Fruit fly (Drosophila melanogaster) whole organism, embryonic: ENCODE measurements around the gene CNMaR.

Experiments
- Adf1 ChIP-seq: fragments of 200-800 bp; sonication (Bioruptor generic); IDR thresholded peaks from 2 replicates; pipeline ENCODE4 v1.3.6; 2022; ENCODE audit warnings: missing biosample characterization, missing genetic modification characterization
- C15 ChIP-seq: fragments of 200-800 bp; sonication (Bioruptor generic); IDR thresholded peaks from 3 replicates; pipeline ENCODE4 v1.3.6; 2022; ENCODE audit warnings: missing biosample characterization, missing genetic modification characterization
- CG1024 ChIP-seq: fragments of 200-800 bp; sonication (Bioruptor generic); IDR thresholded peaks from 2 replicates; pipeline ENCODE4 v1.3.6; 2022; ENCODE audit warnings: missing biosample characterization, missing genetic modification characterization
- CG10979 ChIP-seq: fragments of 200-800 bp; sonication (Bioruptor generic); optimal IDR thresholded peaks from 2 replicates; lab custom pipeline; 2018; ENCODE audit warnings: missing biosample characterization, mild to moderate bottlenecking, missing genetic modification characterization, moderate library complexity
- CG12071 ChIP-seq: fragments of 200-800 bp; sonication (Bioruptor generic); optimal IDR thresholded peaks from 3 replicates; lab custom pipeline; 2018; ENCODE audit warnings: missing biosample characterization, mild to moderate bottlenecking, missing genetic modification characterization
- CG13424 ChIP-seq: fragments of 200-800 bp; sonication (Bioruptor generic); optimal IDR thresholded peaks from 2 replicates; lab custom pipeline; 2019; ENCODE audit warnings: missing biosample characterization, mild to moderate bottlenecking, missing genetic modification characterization, moderate library complexity
- CG1529 ChIP-seq: fragments of 200-800 bp; sonication (Bioruptor generic); optimal IDR thresholded peaks from 3 replicates; lab custom pipeline; 2018; ENCODE audit warnings: missing biosample characterization, missing genetic modification characterization
- CG15696 ChIP-seq: fragments of 200-800 bp; sonication (Bioruptor generic); optimal IDR thresholded peaks from 2 replicates; lab custom pipeline; 2019; ENCODE audit warnings: missing biosample characterization, mild to moderate bottlenecking, missing genetic modification characterization, moderate library complexity
- CG17912 ChIP-seq: fragments of 200-800 bp; sonication (Bioruptor generic); optimal IDR thresholded peaks from 2 replicates; lab custom pipeline; 2018; ENCODE audit warnings: missing biosample characterization, mild to moderate bottlenecking, missing genetic modification characterization
- CG18011 ChIP-seq: fragments of 200-800 bp; sonication (Bioruptor generic); optimal IDR thresholded peaks from 2 replicates; lab custom pipeline; 2017; ENCODE audit warnings: missing biosample characterization, missing genetic modification characterization, mild to moderate bottlenecking, moderate library complexity, missing genotype
- CG18262 ChIP-seq: fragments of 200-800 bp; optimal IDR thresholded peaks from 3 replicates; lab custom pipeline; 2019; ENCODE audit warnings: missing biosample characterization, mild to moderate bottlenecking, missing genetic modification characterization, moderate library complexity
- CG2120 ChIP-seq: fragments of 200-800 bp; sonication (Bioruptor generic); optimal IDR thresholded peaks from 3 replicates; lab custom pipeline; 2016; ENCODE audit warnings: missing biosample characterization, missing genetic modification characterization
- CG33213 ChIP-seq: fragments of 200-800 bp; sonication (Bioruptor generic); optimal IDR thresholded peaks from 3 replicates; lab custom pipeline; 2016; ENCODE audit warnings: missing biosample characterization, missing genetic modification characterization
- CG7928 ChIP-seq: fragments of 200-800 bp; sonication (Bioruptor generic); optimal IDR thresholded peaks from 2 replicates; lab custom pipeline; 2017; ENCODE audit warnings: missing biosample characterization, mild to moderate bottlenecking, missing genetic modification characterization
- CG9437 ChIP-seq: fragments of 200-800 bp; sonication (Bioruptor generic); optimal IDR thresholded peaks from 2 replicates; lab custom pipeline; 2018; ENCODE audit warnings: missing biosample characterization, mild to moderate bottlenecking, missing genetic modification characterization
- CG9797 ChIP-seq: fragments of 200-800 bp; sonication (Bioruptor generic); optimal IDR thresholded peaks from 3 replicates; lab custom pipeline; 2018; ENCODE audit warnings: missing biosample characterization, mild to moderate bottlenecking, missing genetic modification characterization
- CTCF ChIP-seq: fragments of 200-800 bp; sonication (Bioruptor generic); optimal IDR thresholded peaks from 2 replicates; lab custom pipeline; 2017; ENCODE audit warnings: missing biosample characterization, mild to moderate bottlenecking, missing genetic modification characterization, moderate library complexity
- CrebB ChIP-seq: fragments of 200-800 bp; sonication (Bioruptor generic); optimal IDR thresholded peaks from 3 replicates; lab custom pipeline; 2018; ENCODE audit warnings: missing biosample characterization, mild to moderate bottlenecking, missing genetic modification characterization
- Deaf1 ChIP-seq: fragments of 200-800 bp; optimal IDR thresholded peaks from 3 replicates; lab custom pipeline; 2019; ENCODE audit warnings: missing biosample characterization, mild to moderate bottlenecking, missing genetic modification characterization, moderate library complexity
- Doc2 ChIP-seq: fragments of 200-800 bp; sonication (Bioruptor generic); IDR thresholded peaks from 2 replicates; pipeline ENCODE4 v1.3.6; 2022; ENCODE audit warnings: missing biosample characterization, missing genetic modification characterization
- Hand ChIP-seq: fragments of 200-800 bp; sonication (Bioruptor generic); optimal IDR thresholded peaks from 2 replicates; lab custom pipeline; 2017; ENCODE audit warnings: mild to moderate bottlenecking, missing biosample characterization, missing genetic modification reagents, missing genetic modification characterization
- HmgD ChIP-seq: fragments of 200-800 bp; sonication (Bioruptor generic); optimal IDR thresholded peaks from 3 replicates; lab custom pipeline; 2016; ENCODE audit warnings: missing biosample characterization, missing genetic modification characterization
- Lpt ChIP-seq: fragments of >200 bp; optimal IDR thresholded peaks from 2 replicates; lab custom pipeline; 2018; ENCODE audit warnings: missing biosample characterization, missing genetic modification characterization
- Oli ChIP-seq: fragments of 200-800 bp; sonication (Bioruptor generic); optimal IDR thresholded peaks from 2 replicates; lab custom pipeline; 2018; ENCODE audit warnings: missing biosample characterization, mild to moderate bottlenecking, missing genetic modification characterization, moderate library complexity
- Sox102F ChIP-seq: fragments of 200-800 bp; sonication (Bioruptor generic); optimal IDR thresholded peaks from 2 replicates; lab custom pipeline; 2018; ENCODE audit warnings: missing biosample characterization, mild to moderate bottlenecking, missing genetic modification characterization, moderate library complexity
- Sry-δ ChIP-seq: fragments of 200-800 bp; sonication (Bioruptor generic); optimal IDR thresholded peaks from 2 replicates; lab custom pipeline; 2016; ENCODE audit warnings: missing biosample characterization, missing genetic modification characterization
- Stat92E ChIP-seq, 3 experiments: fragments of >200 bp in 2 of 3; fragments of 200-800 bp in 1 of 3; sonication (Bioruptor generic) in 1 of 3; optimal IDR thresholded peaks; 2 replicates each; lab custom pipeline; 2017 to 2019; ENCODE audit warnings: missing biosample characterization in 3 of 3, missing genetic modification characterization in 3 of 3, mild to moderate bottlenecking in 1 of 3, moderate library complexity in 1 of 3
- Xbp1 ChIP-seq: fragments of 200-800 bp; sonication (Bioruptor generic); optimal IDR thresholded peaks from 3 replicates; lab custom pipeline; 2016; ENCODE audit warnings: missing biosample characterization, mild to moderate bottlenecking, missing genetic modification characterization
- abd-A ChIP-seq: fragments of 200-800 bp; sonication (Bioruptor generic); optimal IDR thresholded peaks from 3 replicates; lab custom pipeline; 2019; ENCODE audit warnings: missing biosample characterization, mild to moderate bottlenecking, missing genetic modification characterization, moderate library complexity
- ci ChIP-seq: fragments of 200-800 bp; sonication (Bioruptor generic); IDR thresholded peaks from 3 replicates; pipeline ENCODE4 v1.3.6; 2022; ENCODE audit warnings: missing biosample characterization, missing genetic modification characterization
- dan ChIP-seq: fragments of 200-800 bp; sonication (Bioruptor generic); IDR thresholded peaks from 2 replicates; pipeline ENCODE4 v1.3.6; 2022; ENCODE audit warnings: missing biosample characterization, missing genetic modification characterization
- disco-r ChIP-seq: fragments of 200-800 bp; sonication (Bioruptor generic); optimal IDR thresholded peaks from 2 replicates; lab custom pipeline; 2016; ENCODE audit warnings: missing biosample characterization, missing genetic modification characterization
- en ChIP-seq: fragments of 200-800 bp; sonication (Bioruptor generic); optimal IDR thresholded peaks from 2 replicates; lab custom pipeline; 2016; ENCODE audit warnings: missing biosample characterization, missing genetic modification characterization
- fru ChIP-seq: fragments of >200 bp; optimal IDR thresholded peaks from 2 replicates; lab custom pipeline; 2017
- hb ChIP-seq: fragments of 200-800 bp; sonication (Bioruptor generic); IDR thresholded peaks from 3 replicates; pipeline ENCODE4 v1.3.6; 2022; ENCODE audit warnings: missing biosample characterization, missing genetic modification characterization; ENCODE audit not compliant: partially characterized antibody
- jing ChIP-seq: fragments of 200-800 bp; sonication (Bioruptor generic); optimal IDR thresholded peaks from 2 replicates; lab custom pipeline; 2018; ENCODE audit warnings: missing biosample characterization, mild to moderate bottlenecking, missing genetic modification characterization
- nerfin-2 ChIP-seq: fragments of 200-800 bp; sonication (Bioruptor generic); IDR thresholded peaks from 2 replicates; pipeline ENCODE4 v1.3.6; 2022; ENCODE audit warnings: missing biosample characterization, missing genetic modification characterization; ENCODE audit not compliant: partially characterized antibody
- org-1 ChIP-seq: fragments of 200-800 bp; sonication (Bioruptor generic); optimal IDR thresholded peaks from 2 replicates; lab custom pipeline; 2017; ENCODE audit warnings: missing biosample characterization, missing genetic modification characterization
- otp ChIP-seq: fragments of 200-800 bp; sonication (Bioruptor generic); IDR thresholded peaks from 3 replicates; pipeline ENCODE4, ENCODE4 v1.3.6; 2022; ENCODE audit warnings: missing biosample characterization, missing genetic modification characterization
- p53 ChIP-seq: fragments of 200-800 bp; sonication (Bioruptor generic); optimal IDR thresholded peaks from 2 replicates; lab custom pipeline; 2016; ENCODE audit warnings: missing biosample characterization, missing genetic modification characterization
- ranshi ChIP-seq: fragments of 200-800 bp; sonication (Bioruptor generic); IDR thresholded peaks from 2 replicates; pipeline ENCODE4 v1.3.6; 2022; ENCODE audit warnings: missing biosample characterization, missing genetic modification characterization
- repo ChIP-seq: fragments of 200-800 bp; sonication (Bioruptor generic); optimal IDR thresholded peaks from 2 replicates; lab custom pipeline; 2016; ENCODE audit warnings: missing biosample characterization, missing genetic modification characterization
- row ChIP-seq: fragments of 200-800 bp; sonication (Bioruptor generic); IDR thresholded peaks from 3 replicates; pipeline ENCODE4 v1.3.6; 2022; ENCODE audit warnings: missing biosample characterization, missing genetic modification characterization
- sc ChIP-seq, 3 experiments: fragments of >200 bp in 2 of 3; fragments of 200-800 bp in 1 of 3; sonication (Bioruptor generic) in 1 of 3; optimal IDR thresholded peaks; 2 replicates in 2 of 3; 3 replicates in 1 of 3; lab custom pipeline; 2017; ENCODE audit warnings: mild to moderate bottlenecking in 1 of 3, missing biosample characterization in 1 of 3, missing genetic modification characterization in 1 of 3, missing genetic modification reagents in 1 of 3
- ssp ChIP-seq: fragments of 200-800 bp; sonication (Bioruptor generic); IDR thresholded peaks from 2 replicates; pipeline ENCODE4 v1.3.6; 2022; ENCODE audit warnings: missing biosample characterization, missing genetic modification characterization
- tgo ChIP-seq: fragments of 200-800 bp; sonication (Bioruptor generic); IDR thresholded peaks from 3 replicates; pipeline ENCODE4 v1.3.6; 2022; ENCODE audit warnings: missing biosample characterization, missing genetic modification characterization
- twi ChIP-seq: fragments of 200-800 bp; optimal IDR thresholded peaks from 2 replicates; lab custom pipeline; 2019; ENCODE audit warnings: missing biosample characterization, mild to moderate bottlenecking, missing genetic modification characterization, moderate library complexity
- vfl ChIP-seq: fragments of 200-800 bp; sonication (Bioruptor generic); optimal IDR thresholded peaks from 2 replicates; lab custom pipeline; 2016; ENCODE audit warnings: missing biosample characterization, missing genetic modification characterization
- wek ChIP-seq: fragments of 200-800 bp; sonication (Bioruptor generic); optimal IDR thresholded peaks from 3 replicates; lab custom pipeline; 2018; ENCODE audit warnings: missing biosample characterization, mild to moderate bottlenecking, missing genetic modification characterization, moderate library complexity
- wor ChIP-seq: fragments of 200-800 bp; sonication (Bioruptor generic); IDR thresholded peaks from 2 replicates; pipeline ENCODE4 v1.3.6; 2022; ENCODE audit warnings: missing biosample characterization, missing genetic modification characterization
- zf30C ChIP-seq: fragments of 200-800 bp; sonication (Bioruptor generic); optimal IDR thresholded peaks from 3 replicates; lab custom pipeline; 2018; ENCODE audit warnings: missing biosample characterization, mild to moderate bottlenecking, missing genetic modification characterization

The CNMaR gene

DNA sequence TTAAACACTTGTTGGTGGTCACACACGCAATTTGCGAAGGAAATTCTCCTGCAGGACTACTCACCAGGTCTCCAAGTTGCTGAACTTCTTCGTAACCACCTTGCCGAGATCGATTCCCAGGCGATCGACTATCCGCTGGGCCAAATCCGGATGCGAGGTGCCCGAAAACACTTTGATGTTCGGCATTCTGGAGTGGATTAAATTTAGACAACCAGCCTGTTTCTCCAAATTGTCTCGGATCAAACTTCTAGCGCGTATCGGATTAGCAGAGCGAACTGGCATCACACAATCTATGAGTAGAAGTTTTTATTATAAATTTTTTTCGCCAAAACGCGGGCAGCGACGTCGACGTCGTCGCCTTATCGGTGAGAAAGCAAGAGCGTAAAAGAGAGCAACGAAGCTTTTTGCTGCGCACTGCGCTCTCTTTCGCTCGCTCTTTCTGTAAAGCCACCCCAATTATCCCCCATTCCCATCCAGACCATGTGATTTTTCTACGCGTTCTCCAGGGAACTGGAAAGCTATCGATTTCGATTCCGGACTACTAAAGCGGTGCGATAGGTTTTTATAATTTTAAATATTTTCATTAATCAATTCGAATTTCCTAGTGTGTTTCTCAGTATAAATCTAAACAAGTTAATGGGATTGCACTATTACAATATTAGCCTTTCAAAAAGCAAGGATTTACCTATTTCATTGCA is 50.4 kb downstream of the CNMaR start (continued):
- TF ChIP-seq CG18262 (tag; lab: Kevin White, UChicago) (no peak), wor (GFP tag; lab: Robert Waterston, UW) (no peak), ci (GFP tag; lab: Robert Waterston, UW) (peak; percentile 38; the same call in 1 of the 3 replicates), CG1529 (GFP tag; lab: Kevin White, UChicago) (no peak), CTCF (GFP tag; lab: Kevin White, UChicago) (no peak), abd-A (tag; lab: Kevin White, UChicago) (no peak), CG33213 (GFP tag; lab: Kevin White, UChicago) (no peak), hb (no peak), ssp (GFP tag; lab: Robert Waterston, UW) (no peak), Stat92E (GFP tag; optimal IDR thresholded peaks at IDR 0.05; lab: Kevin White, UChicago) (no peak), CG13424 (no peak), HmgD (GFP tag; lab: Kevin White, UChicago) (no peak), disco-r (GFP tag; lab: Kevin White, UChicago) (no peak), row (GFP tag; lab: Robert Waterston, UW) (no peak), ranshi (GFP tag; lab: Robert Waterston, UW) (no peak), Xbp1 (no peak), CG12071 (GFP tag; lab: Kevin White, UChicago) (peak; percentile 14), wek (GFP tag; lab: Kevin White, UChicago) (no peak), CG10979 (tag; lab: Kevin White, UChicago) (no peak), sc (optimal IDR thresholded peaks at IDR 0.05; lab: Kevin White, UChicago) (no peak), sc (GFP tag; optimal IDR thresholded peaks at IDR 0.05; lab: Kevin White, UChicago) (no peak), Doc2 (GFP tag; lab: Robert Waterston, UW) (no peak), fru (lab: Kevin White, UChicago) (no peak), nerfin-2 (no peak), CG17912 (GFP tag; lab: Kevin White, UChicago) (no peak), CrebB (tag; lab: Kevin White, UChicago) (no peak), zf30C (no peak), otp (no peak), CG9797 (GFP tag; lab: Kevin White, UChicago) (no peak), Sry-δ (GFP tag; lab: Kevin White, UChicago) (no peak), vfl (GFP tag; lab: Kevin White, UChicago) (no peak), CG9437 (GFP tag; lab: Kevin White, UChicago) (no peak), Oli (tag; lab: Kevin White, UChicago) (no peak), dan (no peak), en (GFP tag; lab: Kevin White, UChicago) (no peak), jing (GFP tag; lab: Kevin White, UChicago) (no peak), Lpt (GFP tag; lab: Kevin White, UChicago) (no peak), repo (no peak), Adf1 (GFP tag; lab: Robert Waterston, UW) (peak; percentile 96), Hand (GFP tag; lab: Kevin White, UChicago) (no peak), twi (tag; lab: Kevin White, UChicago) (no peak), CG18011 (GFP tag; lab: Kevin White, UChicago) (no peak), p53 (no peak), tgo (GFP tag; lab: Robert Waterston, UW) (no peak), Sox102F (GFP tag; lab: Kevin White, UChicago) (no peak), Deaf1 (no peak), CG1024 (GFP tag; lab: Robert Waterston, UW) (no peak), CG7928 (GFP tag; lab: Kevin White, UChicago) (no peak), org-1 (GFP tag; lab: Kevin White, UChicago) (no peak), CG2120 (no peak), CG15696 (tag; lab: Kevin White, UChicago) (no peak), C15 (GFP tag; lab: Robert Waterston, UW) (no peak)
